Fruit fly (Drosophila melanogaster) whole organism, embryonic: ENCODE data around the gene PMP34.

ENCODE experiments used
- Antp ChIP-seq: fragments of 200-800 bp; sonication (Bioruptor generic); optimal IDR thresholded peaks from 3 replicates; lab custom pipeline; 2016; ENCODE audit warnings: missing biosample characterization, missing genetic modification characterization
- Bdp1 ChIP-seq: fragments of 200-800 bp; sonication (Bioruptor generic); optimal IDR thresholded peaks from 3 replicates; lab custom pipeline; 2016; ENCODE audit warnings: missing biosample characterization, missing genetic modification characterization
- CG11504 ChIP-seq: fragments of 200-800 bp; sonication (Bioruptor generic); optimal IDR thresholded peaks from 3 replicates; lab custom pipeline; 2019; ENCODE audit warnings: missing biosample characterization, mild to moderate bottlenecking, missing genetic modification characterization, moderate library complexity
- CG12236 ChIP-seq: fragments of 200-800 bp; sonication (Bioruptor generic); optimal IDR thresholded peaks from 2 replicates; lab custom pipeline; 2016; ENCODE audit warnings: missing biosample characterization, missing genetic modification characterization
- CG12769 ChIP-seq: fragments of 200-800 bp; sonication (Bioruptor generic); optimal IDR thresholded peaks from 2 replicates; lab custom pipeline; 2019; ENCODE audit warnings: missing biosample characterization, mild to moderate bottlenecking, missing genetic modification characterization, moderate library complexity
- CG1529 ChIP-seq: fragments of 200-800 bp; sonication (Bioruptor generic); optimal IDR thresholded peaks from 3 replicates; lab custom pipeline; 2018; ENCODE audit warnings: missing biosample characterization, missing genetic modification characterization
- CG15514 ChIP-seq: fragments of 200-800 bp; sonication (Bioruptor generic); optimal IDR thresholded peaks from 3 replicates; lab custom pipeline; 2017; ENCODE audit warnings: missing biosample characterization, missing genetic modification characterization, mild to moderate bottlenecking, moderate library complexity, missing genetic modification reagents
- CG16813 ChIP-seq: fragments of 200-800 bp; sonication (Bioruptor generic); IDR thresholded peaks from 3 replicates; pipeline ENCODE4 v1.3.6; 2022; ENCODE audit warnings: missing biosample characterization, missing genetic modification characterization; ENCODE audit not compliant: partially characterized antibody
- CG17328 ChIP-seq: fragments of 200-800 bp; sonication (Bioruptor generic); IDR thresholded peaks from 2 replicates; pipeline ENCODE4 v1.3.6; 2022; ENCODE audit warnings: missing biosample characterization, missing genetic modification characterization
- CG2120 ChIP-seq: fragments of 200-800 bp; sonication (Bioruptor generic); optimal IDR thresholded peaks from 3 replicates; lab custom pipeline; 2016; ENCODE audit warnings: missing biosample characterization, missing genetic modification characterization
- CG2199 ChIP-seq: fragments of 200-800 bp; sonication (Bioruptor generic); IDR thresholded peaks from 3 replicates; pipeline ENCODE4 v1.3.6; 2022; ENCODE audit warnings: missing biosample characterization, missing genetic modification characterization
- CG2678 ChIP-seq: fragments of 200-800 bp; sonication (Bioruptor generic); optimal IDR thresholded peaks from 3 replicates; lab custom pipeline; 2019; ENCODE audit warnings: missing biosample characterization, mild to moderate bottlenecking, missing genetic modification characterization, moderate library complexity
- CG2875 ChIP-seq: fragments of 200-800 bp; sonication (Bioruptor generic); optimal IDR thresholded peaks from 2 replicates; lab custom pipeline; 2017; ENCODE audit warnings: missing biosample characterization, mild to moderate bottlenecking, missing genetic modification characterization, missing genetic modification reagents
- CG2889 ChIP-seq: fragments of 200-800 bp; sonication (Bioruptor generic); IDR thresholded peaks from 3 replicates; pipeline ENCODE4 v1.3.6; 2022; ENCODE audit warnings: missing biosample characterization, missing genetic modification characterization
- CG30431 ChIP-seq: fragments of 200-800 bp; sonication (Bioruptor generic); optimal IDR thresholded peaks from 2 replicates; lab custom pipeline; 2017; ENCODE audit warnings: missing biosample characterization, missing genetic modification characterization
- CG3995 ChIP-seq: fragments of 200-800 bp; sonication (Bioruptor generic); optimal IDR thresholded peaks from 3 replicates; lab custom pipeline; 2016; ENCODE audit warnings: missing biosample characterization, missing genetic modification characterization
- CG4328 ChIP-seq: fragments of 200-800 bp; sonication (Bioruptor generic); optimal IDR thresholded peaks from 3 replicates; lab custom pipeline; 2017; ENCODE audit warnings: missing biosample characterization, missing genetic modification reagents, missing genetic modification characterization
- CG6854 ChIP-seq: fragments of 200-800 bp; sonication (Bioruptor generic); optimal IDR thresholded peaks from 3 replicates; lab custom pipeline; 2017; ENCODE audit warnings: missing biosample characterization, mild to moderate bottlenecking, missing genetic modification characterization
- CG7357 ChIP-seq: fragments of 200-800 bp; sonication (Bioruptor generic); IDR thresholded peaks from 3 replicates; pipeline ENCODE4 v1.3.6; 2022; ENCODE audit warnings: missing biosample characterization, missing genetic modification characterization
- CG7987 ChIP-seq: fragments of 200-800 bp; sonication (Bioruptor generic); optimal IDR thresholded peaks from 2 replicates; lab custom pipeline; 2018; ENCODE audit warnings: missing biosample characterization, mild to moderate bottlenecking, missing genetic modification characterization, moderate library complexity
- Dek ChIP-seq: fragments of 200-800 bp; sonication (Bioruptor generic); optimal IDR thresholded peaks from 3 replicates; lab custom pipeline; 2019; ENCODE audit warnings: missing biosample characterization, mild to moderate bottlenecking, missing genetic modification characterization, moderate library complexity
- Elba2 ChIP-seq: fragments of 200-800 bp; sonication (Bioruptor generic); optimal IDR thresholded peaks from 3 replicates; lab custom pipeline; 2016; ENCODE audit warnings: missing biosample characterization, missing genetic modification characterization
- Kr ChIP-seq: fragments of 200-800 bp; sonication (Bioruptor generic); optimal IDR thresholded peaks from 2 replicates; lab custom pipeline; 2017; ENCODE audit warnings: missing biosample characterization, mild to moderate bottlenecking, missing genetic modification characterization
- Lim3 ChIP-seq: fragments of 200-800 bp; sonication (Bioruptor generic); IDR thresholded peaks from 2 replicates; pipeline ENCODE4 v1.3.6; 2022; ENCODE audit warnings: missing biosample characterization, missing genetic modification characterization
- Med ChIP-seq: fragments of 200-800 bp; sonication (Bioruptor generic); peaks from one replicate; lab custom pipeline; 2016; ENCODE audit warnings: missing biosample characterization, missing genetic modification characterization, mild to moderate bottlenecking, inconsistent platforms, moderate library complexity
- Mes4 ChIP-seq: fragments of 200-800 bp; sonication (Bioruptor generic); optimal IDR thresholded peaks from 2 replicates; lab custom pipeline; 2016; ENCODE audit warnings: missing biosample characterization, missing genetic modification characterization
- PHDP ChIP-seq: fragments of 200-800 bp; sonication (Bioruptor generic); optimal IDR thresholded peaks from 3 replicates; lab custom pipeline; 2018; ENCODE audit warnings: missing biosample characterization, mild to moderate bottlenecking, missing genetic modification characterization, moderate library complexity
- Poxn ChIP-seq: fragments of 200-800 bp; sonication (Bioruptor generic); IDR thresholded peaks from 2 replicates; pipeline ENCODE4 v1.3.6; 2022; ENCODE audit warnings: missing biosample characterization, missing genetic modification characterization
- Six4 ChIP-seq: fragments of 200-800 bp; sonication (Bioruptor generic); optimal IDR thresholded peaks from 2 replicates; lab custom pipeline; 2016; ENCODE audit warnings: missing biosample characterization, missing genetic modification characterization
- Usf ChIP-seq: fragments of 200-800 bp; sonication (Bioruptor generic); optimal IDR thresholded peaks from 2 replicates; lab custom pipeline; 2017; ENCODE audit warnings: missing genotype, missing biosample characterization, missing genetic modification characterization
- caup ChIP-seq: fragments of 200-800 bp; sonication (Bioruptor generic); optimal IDR thresholded peaks from 3 replicates; lab custom pipeline; 2017; ENCODE audit warnings: missing biosample characterization, mild to moderate bottlenecking, missing genetic modification characterization, moderate library complexity; ENCODE audit not compliant: severe bottlenecking
- dati ChIP-seq: fragments of 200-800 bp; sonication (Bioruptor generic); IDR thresholded peaks from 2 replicates; pipeline ENCODE4 v1.3.6; 2022; ENCODE audit warnings: missing biosample characterization, missing genetic modification characterization
- dysf ChIP-seq: fragments of 200-800 bp; sonication (Bioruptor generic); IDR thresholded peaks from 3 replicates; pipeline ENCODE4 v1.3.6; 2022; ENCODE audit warnings: missing biosample characterization, missing genetic modification characterization
- fd102C ChIP-seq: fragments of 200-800 bp; sonication (Bioruptor generic); optimal IDR thresholded peaks from 2 replicates; lab custom pipeline; 2018; ENCODE audit warnings: missing biosample characterization, mild to moderate bottlenecking, missing genetic modification characterization, moderate library complexity
- jigr1 ChIP-seq: fragments of 200-800 bp; sonication (Bioruptor generic); IDR thresholded peaks from 3 replicates; pipeline ENCODE4 v1.3.6; 2022; ENCODE audit warnings: missing biosample characterization, missing genetic modification characterization
- lab ChIP-seq: fragments of 200-800 bp; sonication (Bioruptor generic); optimal IDR thresholded peaks from 3 replicates; lab custom pipeline; 2017; ENCODE audit warnings: missing biosample characterization, missing genetic modification characterization, mild to moderate bottlenecking, moderate library complexity, missing genetic modification reagents
- lmd ChIP-seq: fragments of 200-800 bp; sonication (Bioruptor generic); IDR thresholded peaks from 2 replicates; pipeline ENCODE4 v1.3.6; 2022; ENCODE audit warnings: missing biosample characterization, missing genetic modification characterization
- mam ChIP-seq: fragments of 200-800 bp; sonication (Bioruptor generic); optimal IDR thresholded peaks from 3 replicates; lab custom pipeline; 2016; ENCODE audit warnings: missing biosample characterization, missing genetic modification characterization
- nau ChIP-seq: fragments of 200-800 bp; sonication (Bioruptor generic); optimal IDR thresholded peaks from 3 replicates; lab custom pipeline; 2017; ENCODE audit warnings: missing biosample characterization, mild to moderate bottlenecking, missing genetic modification characterization, missing genetic modification reagents
- pb ChIP-seq: fragments of 200-800 bp; sonication (Bioruptor generic); optimal IDR thresholded peaks from 3 replicates; lab custom pipeline; 2016; ENCODE audit warnings: missing biosample characterization, missing genetic modification characterization
- peb ChIP-seq: fragments of 200-800 bp; sonication (Bioruptor generic); IDR thresholded peaks from 2 replicates; pipeline ENCODE4 v1.3.6; 2022; ENCODE audit warnings: missing biosample characterization, missing genetic modification characterization
- pfk ChIP-seq: fragments of 200-800 bp; sonication (Bioruptor generic); optimal IDR thresholded peaks from 2 replicates; lab custom pipeline; 2018; ENCODE audit warnings: missing biosample characterization, mild to moderate bottlenecking, missing genetic modification characterization, moderate library complexity
- ro ChIP-seq: fragments of 200-800 bp; sonication (Bioruptor generic); IDR thresholded peaks from 2 replicates; pipeline ENCODE4 v1.3.6; 2022; ENCODE audit warnings: missing biosample characterization, missing genetic modification characterization
- sens ChIP-seq: fragments of 200-800 bp; sonication (Bioruptor generic); peaks from one replicate; lab custom pipeline; 2016; ENCODE audit warnings: missing biosample characterization, missing genetic modification characterization
- sisA ChIP-seq: fragments of 200-800 bp; sonication (Bioruptor generic); IDR thresholded peaks from 2 replicates; pipeline ENCODE4 v1.3.6; 2022; ENCODE audit warnings: missing biosample characterization, missing genetic modification characterization
- slou ChIP-seq: fragments of 200-800 bp; sonication (Bioruptor generic); optimal IDR thresholded peaks from 3 replicates; lab custom pipeline; 2016; ENCODE audit warnings: missing biosample characterization, missing genetic modification characterization
- so ChIP-seq: fragments of 200-800 bp; sonication (Bioruptor generic); IDR thresholded peaks from 3 replicates; pipeline ENCODE4 v1.3.6; 2022; ENCODE audit warnings: missing biosample characterization, missing genetic modification characterization
- sob ChIP-seq: fragments of 200-800 bp; sonication (Bioruptor generic); IDR thresholded peaks from 2 replicates; pipeline ENCODE4 v1.3.6; 2022; ENCODE audit warnings: missing biosample characterization, missing genetic modification characterization
- ssp ChIP-seq: fragments of 200-800 bp; sonication (Bioruptor generic); IDR thresholded peaks from 2 replicates; pipeline ENCODE4 v1.3.6; 2022; ENCODE audit warnings: missing biosample characterization, missing genetic modification characterization
- stc ChIP-seq: fragments of 200-800 bp; sonication (Bioruptor generic); IDR thresholded peaks from 2 replicates; pipeline ENCODE4 v1.3.6; 2022; ENCODE audit warnings: missing biosample characterization, missing genetic modification characterization
- toy ChIP-seq: fragments of 200-800 bp; sonication (Bioruptor generic); IDR thresholded peaks from 2 replicates; pipeline ENCODE4 v1.3.6; 2022; ENCODE audit warnings: missing biosample characterization, missing genetic modification characterization

PMP34 gene

dm6 chr3L:4269920-4270319, 48.6 kb upstream of the PMP34 start (continued):
- peak; percentile 7; the same call in 1 of the 2 replicates for TF ChIP-seq peb (GFP tag; lab: Robert Waterston, UW)
- TF ChIP-seq Kr (GFP tag; lab: Kevin White, UChicago): no peak
- peak; percentile 23 for TF ChIP-seq CG30431
- TF ChIP-seq sob: peak; percentile 61; the same call in 1 of the 2 replicates
- peak; percentile 83 for TF ChIP-seq PHDP (tag; lab: Kevin White, UChicago)
- no peak for TF ChIP-seq CG2120
- no peak for TF ChIP-seq Elba2 (GFP tag; lab: Kevin White, UChicago)
- no peak for TF ChIP-seq dati (GFP tag; lab: Robert Waterston, UW)
- peak; percentile 39; the same call in 1 of the 2 replicates for TF ChIP-seq ssp
- peak; percentile 28 for TF ChIP-seq CG12769
- peak; percentile 88 for TF ChIP-seq CG2678
- TF ChIP-seq caup: peak; percentile 53
- peak; percentile 55 for TF ChIP-seq sens
- peak; percentile 20 for TF ChIP-seq CG15514 (GFP tag; lab: Kevin White, UChicago)
- peak; percentile 37 for TF ChIP-seq Med (GFP tag; lab: Kevin White, UChicago)
- TF ChIP-seq CG3995 (GFP tag; lab: Kevin White, UChicago): peak; percentile 25
- no peak; the same call in 1 of the 2 replicates for TF ChIP-seq sisA (GFP tag; lab: Robert Waterston, UW)
- TF ChIP-seq CG2199: 0 out of 3 replicates have a peak, but pooled peaks have one; percentile 40
- peak; percentile 44 for TF ChIP-seq CG4328 (GFP tag; lab: Kevin White, UChicago)
- 0 out of 3 replicates have a peak, but pooled peaks have one; percentile 31 for TF ChIP-seq CG2889 (GFP tag; lab: Robert Waterston, UW)
- TF ChIP-seq Lim3 (GFP tag; lab: Robert Waterston, UW): no peak
- peak; percentile 87 for TF ChIP-seq CG11504 (tag; lab: Kevin White, UChicago)
- TF ChIP-seq jigr1: peak; percentile 43; the same call in 1 of the 3 replicates
- TF ChIP-seq lab (GFP tag; lab: Kevin White, UChicago): peak; percentile 77
- peak; percentile 31; the same call in 1 of the 2 replicates for TF ChIP-seq CG17328 (GFP tag; lab: Robert Waterston, UW)
- TF ChIP-seq so (GFP tag; lab: Robert Waterston, UW): peak; percentile 59; the same call in 2 of the 3 replicates
- TF ChIP-seq pfk (GFP tag; lab: Kevin White, UChicago): no peak
- TF ChIP-seq ro (GFP tag; lab: Robert Waterston, UW): no peak
- peak; percentile 40 for TF ChIP-seq Six4
- TF ChIP-seq CG7987 (GFP tag; lab: Kevin White, UChicago): no peak
- no peak for TF ChIP-seq slou
- TF ChIP-seq Antp: no peak
- no peak for TF ChIP-seq mam (GFP tag; lab: Kevin White, UChicago)
- no peak for TF ChIP-seq pb (GFP tag; lab: Kevin White, UChicago)
- peak; percentile 66 for TF ChIP-seq lmd (GFP tag; lab: Robert Waterston, UW)
- TF ChIP-seq CG12236 (GFP tag; lab: Kevin White, UChicago): no peak
- TF ChIP-seq Bdp1 (GFP tag; lab: Kevin White, UChicago): no peak
- TF ChIP-seq CG16813 (GFP tag; lab: Robert Waterston, UW): no peak
- no peak for TF ChIP-seq toy
- no peak for TF ChIP-seq fd102C (GFP tag; lab: Kevin White, UChicago)
- TF ChIP-seq Dek (tag; lab: Kevin White, UChicago): peak; percentile 50
- peak; percentile 74 for TF ChIP-seq stc (GFP tag; lab: Robert Waterston, UW)
- no peak for TF ChIP-seq Mes4 (GFP tag; lab: Kevin White, UChicago)
- no peak for TF ChIP-seq Poxn
- TF ChIP-seq Usf: peak; percentile 15
- TF ChIP-seq CG2875 (GFP tag; lab: Kevin White, UChicago): peak; percentile 16
- peak; percentile 59 for TF ChIP-seq CG6854 (GFP tag; lab: Kevin White, UChicago)
- TF ChIP-seq nau (GFP tag; lab: Kevin White, UChicago): no peak
- TF ChIP-seq CG7357 (GFP tag; lab: Robert Waterston, UW): peak; percentile 38; the same call in 1 of the 3 replicates
- peak; percentile 58 for TF ChIP-seq CG1529 (GFP tag; lab: Kevin White, UChicago)
- peak; percentile 80 for TF ChIP-seq dysf
